Worm (Caenorhabditis elegans) whole organism, young adult: Measurements from ENCODE around the gene fbxb-1.

ENCODE experiments used
- B0019.2 ChIP-seq: fragments of 200-800 bp; sonication (Bioruptor generic); conservative IDR thresholded peaks from 2 replicates; pipeline ENCODE4 v1.3.6; 2022; ENCODE audit warnings: missing genetic modification reagents, missing genetic modification characterization, missing compliant biosample characterization
- B0035.1 ChIP-seq: sonication (generic microtip); optimal IDR thresholded peaks from 2 replicates; lab custom pipeline; 2016; ENCODE audit warnings: missing genetic modification characterization, mild to moderate bottlenecking, missing compliant biosample characterization, missing genotype, missing genetic modification reagents
- B0336.3 ChIP-seq: fragments of 200-800 bp; sonication (Bioruptor generic); IDR thresholded peaks from 2 replicates; pipeline ENCODE4 v1.3.6; 2022; ENCODE audit warnings: missing genetic modification characterization, missing compliant biosample characterization
- C17E4.6 ChIP-seq: fragments of 200-800 bp; sonication (Bioruptor generic); IDR thresholded peaks from 2 replicates; pipeline ENCODE4 v1.3.6; 2022; ENCODE audit warnings: missing genetic modification reagents, missing genetic modification characterization, missing compliant biosample characterization
- F55B11.4 ChIP-seq: sonication (generic microtip); optimal IDR thresholded peaks from 2 replicates; lab custom pipeline; 2016; ENCODE audit warnings: missing compliant biosample characterization, missing genetic modification characterization, borderline replicate concordance; ENCODE audit not compliant: insufficient read depth
- F57C9.4 ChIP-seq: sonication (generic microtip); optimal IDR thresholded peaks from 2 replicates; lab custom pipeline; 2017; ENCODE audit warnings: mild to moderate bottlenecking, missing genetic modification characterization, missing compliant biosample characterization
- T26A5.8 ChIP-seq: sonication (generic microtip); optimal IDR thresholded peaks from 2 replicates; lab custom pipeline; 2016; ENCODE audit warnings: missing genetic modification characterization, missing compliant biosample characterization
- attf-3 ChIP-seq: fragments of 200-800 bp; sonication (Bioruptor generic); conservative IDR thresholded peaks from 2 replicates; pipeline ENCODE4 v1.3.6; 2022; ENCODE audit warnings: missing genetic modification reagents, missing genetic modification characterization, missing compliant biosample characterization
- dpff-1 ChIP-seq: sonication (generic microtip); optimal IDR thresholded peaks from 2 replicates; lab custom pipeline; 2017; ENCODE audit warnings: mild to moderate bottlenecking, missing genetic modification characterization, missing compliant biosample characterization
- gei-17 ChIP-seq: fragments of 200-800 bp; sonication (Bioruptor generic); optimal IDR thresholded peaks from 2 replicates; lab custom pipeline; 2018; ENCODE audit warnings: mild to moderate bottlenecking, missing genetic modification characterization, missing compliant biosample characterization
- hlh-26 ChIP-seq: fragments of 200-800 bp; sonication (Bioruptor generic); conservative IDR thresholded peaks from 2 replicates; pipeline ENCODE4 v1.3.6; 2022; ENCODE audit warnings: missing genetic modification reagents, missing genetic modification characterization, missing compliant biosample characterization
- let-526 ChIP-seq: fragments of 200-800 bp; sonication (Bioruptor generic); IDR thresholded peaks from 2 replicates; pipeline ENCODE4 v1.3.6; 2022; ENCODE audit warnings: missing genetic modification reagents, missing genetic modification characterization, missing compliant biosample characterization
- lin-26 ChIP-seq: fragments of 200-800 bp; sonication (Bioruptor generic); IDR thresholded peaks from 2 replicates; pipeline ENCODE4 v1.3.6; 2022; ENCODE audit warnings: missing genetic modification reagents, missing genetic modification characterization, missing compliant biosample characterization
- madf-8 ChIP-seq: fragments of 200-800 bp; sonication (Bioruptor generic); conservative IDR thresholded peaks from 2 replicates; pipeline ENCODE4 v1.3.6; 2022; ENCODE audit warnings: missing genetic modification reagents, missing genetic modification characterization, missing compliant biosample characterization
- rpc-1 ChIP-seq, 2 experiments: fragments of 150-350 bp in 1 of 2; sonication (generic microtip) in 1 of 2; optimal IDR thresholded peaks; 2 replicates each; lab custom pipeline; 2014 to 2018; ENCODE audit warnings: missing biosample characterization in 1 of 2, missing genetic modification characterization in 1 of 2, missing genetic modification reagents in 1 of 2, missing genotype in 1 of 2
- snpc-1.3 ChIP-seq: sonication (generic microtip); optimal IDR thresholded peaks from 2 replicates; lab custom pipeline; 2017; ENCODE audit warnings: missing genetic modification characterization, mild to moderate bottlenecking, missing compliant biosample characterization, antibody characterized with exemption, moderate library complexity, missing genotype, missing genetic modification reagents; ENCODE audit not compliant: insufficient read depth
- snpc-4 ChIP-seq, 5 experiments: fragments of 150-350 bp in 1 of 5; sonication (generic microtip) in 4 of 5; optimal IDR thresholded peaks; 2 replicates each; lab custom pipeline; 2014 to 2018; ENCODE audit warnings: missing genetic modification characterization in 5 of 5, missing biosample characterization in 3 of 5, antibody characterized with exemption in 2 of 5, mild to moderate bottlenecking in 2 of 5, missing compliant biosample characterization in 2 of 5, missing genotype in 2 of 5, moderate library complexity in 2 of 5, missing genetic modification reagents in 1 of 5
- sptf-2 ChIP-seq: fragments of 200-800 bp; sonication (Bioruptor generic); optimal IDR thresholded peaks from 2 replicates; lab custom pipeline; 2018; ENCODE audit warnings: mild to moderate bottlenecking, missing genetic modification characterization, missing compliant biosample characterization

fbxb-1 gene

ce11 chrV:19285921-19286320 lies 45.8 kb downstream of the fbxb-1 start:
- no peak for TF ChIP-seq attf-3 (GFP tag; lab: Robert Waterston, UW)
- no peak for TF ChIP-seq gei-17 (GFP tag; lab: Kevin White, UChicago)
- no peak for TF ChIP-seq hlh-26
- TF ChIP-seq B0336.3 (GFP tag; lab: Robert Waterston, UW): no peak
- TF ChIP-seq rpc-1 (optimal IDR thresholded peaks at IDR 0.05; lab: Kevin White, UChicago): no peak
- TF ChIP-seq rpc-1 (tag; optimal IDR thresholded peaks at IDR 0.05; lab: Kevin White, UChicago): no peak
- TF ChIP-seq, all 124 proteins: peak for 0

- no peak for TF ChIP-seq snpc-1.3 (tag; lab: Kevin White, UChicago)
- no peak for TF ChIP-seq let-526 (GFP tag; lab: Robert Waterston, UW)
- no peak for TF ChIP-seq T26A5.8 (tag; lab: Kevin White, UChicago)
- no peak for TF ChIP-seq F57C9.4 (tag; lab: Kevin White, UChicago)
- no peak for TF ChIP-seq snpc-4 (GFP tag; optimal IDR thresholded peaks at IDR 0.05; lab: Kevin White, UChicago)
- TF ChIP-seq snpc-4 (tag; optimal IDR thresholded peaks at IDR 0.05; lab: Kevin White, UChicago): no peak
- no peak for TF ChIP-seq dpff-1 (tag; lab: Kevin White, UChicago)
- TF ChIP-seq sptf-2 (GFP tag; lab: Kevin White, UChicago): no peak
- no peak for TF ChIP-seq C17E4.6 (GFP tag; lab: Robert Waterston, UW)
- TF ChIP-seq F55B11.4 (tag; lab: Kevin White, UChicago): no peak
- TF ChIP-seq madf-8: no peak
- no peak for TF ChIP-seq lin-26 (GFP tag; lab: Robert Waterston, UW)
- TF ChIP-seq B0035.1: no peak
- TF ChIP-seq B0019.2 (GFP tag; lab: Robert Waterston, UW): no peak
Measured at ce11 chrV:19288073-19288805, 48.1 kb downstream of the fbxb-1 start, which contains the start of the genes F55C9.3 and fbxb-57. Gene F55C9.3, minus strand, starts transcription at chrV:19288173. Gene fbxb-57, plus strand, starts transcription at chrV:19288755.
